Worm (Caenorhabditis elegans) whole organism, L1 larva: ENCODE results near the gene F48F7.6.
A peak's percentile ranks its signal among the peaks of the same experiment; 100 is the strongest.

ENCODE experiments used
- C16A3.4 ChIP-seq: fragments of 150-350 bp; optimal IDR thresholded peaks from 2 replicates; lab custom pipeline; 2014; ENCODE audit warnings: missing biosample characterization, missing genetic modification characterization
- F16B12.6 ChIP-seq: fragments of 150-350 bp; optimal IDR thresholded peaks from 2 replicates; lab custom pipeline; 2014; ENCODE audit warnings: missing biosample characterization, missing genetic modification characterization
- Y116A8C.19 ChIP-seq: sonication (generic microtip); optimal IDR thresholded peaks from 2 replicates; lab custom pipeline; 2016; ENCODE audit warnings: missing compliant biosample characterization, missing genetic modification characterization, borderline replicate concordance
- aha-1 ChIP-seq: fragments of 150-350 bp; optimal IDR thresholded peaks from 2 replicates; lab custom pipeline; 2014; ENCODE audit warnings: missing biosample characterization, missing genetic modification characterization
- alr-1 ChIP-seq: fragments of 200-800 bp; sonication (Bioruptor generic); optimal IDR thresholded peaks from 2 replicates; lab custom pipeline; 2018; ENCODE audit warnings: borderline replicate concordance, mild to moderate bottlenecking, missing genetic modification characterization, missing compliant biosample characterization
- aly-2 ChIP-seq: fragments of 150-350 bp; optimal IDR thresholded peaks from 2 replicates; lab custom pipeline; 2014; ENCODE audit warnings: missing biosample characterization, missing genetic modification characterization
- blmp-1 ChIP-seq: fragments of 150-350 bp; optimal IDR thresholded peaks from 2 replicates; lab custom pipeline; 2014; ENCODE audit warnings: missing biosample characterization, missing genetic modification characterization
- ceh-82 ChIP-seq, 3 experiments: fragments of 150-350 bp in 1 of 3; sonication (generic microtip) in 2 of 3; optimal IDR thresholded peaks; 2 replicates each; lab custom pipeline; 2014 to 2017; ENCODE audit warnings: missing biosample characterization in 3 of 3, missing genetic modification characterization in 3 of 3
- ceh-90 ChIP-seq: sonication (generic microtip); optimal IDR thresholded peaks from 2 replicates; lab custom pipeline; 2016; ENCODE audit warnings: missing genetic modification characterization, missing compliant biosample characterization
- efl-1 ChIP-seq, 4 experiments: fragments of 150-350 bp; optimal IDR thresholded peaks in 3 of 4; peaks in 1 of 4; 1 replicate in 1 of 4; 2 replicates in 3 of 4; lab custom pipeline; 2014; ENCODE audit warnings: missing biosample characterization in 2 of 4, missing genetic modification characterization in 2 of 4, missing genetic modification reagents in 2 of 4
- efl-3 ChIP-seq: fragments of 200-800 bp; sonication (Bioruptor generic); optimal IDR thresholded peaks from 2 replicates; lab custom pipeline; 2018; ENCODE audit warnings: mild to moderate bottlenecking, missing genetic modification characterization, missing compliant biosample characterization
- elt-3 ChIP-seq, 6 experiments: fragments of 150-350 bp in 1 of 6; sonication (generic microtip); optimal IDR thresholded peaks; 2 replicates each; lab custom pipeline; 2017 to 2018; ENCODE audit warnings: missing biosample characterization in 6 of 6, missing genetic modification characterization in 6 of 6, inconsistent platforms in 1 of 6
- hlh-4 ChIP-seq: sonication (generic microtip); optimal IDR thresholded peaks from 2 replicates; lab custom pipeline; 2016; ENCODE audit warnings: mild to moderate bottlenecking, missing genetic modification characterization, missing compliant biosample characterization
- lin-13 ChIP-seq: fragments of 150-350 bp; optimal IDR thresholded peaks from 2 replicates; lab custom pipeline; 2014; ENCODE audit warnings: missing biosample characterization, missing genetic modification reagents, missing genetic modification characterization
- lin-14 ChIP-seq: fragments of 200-800 bp; sonication (Bioruptor generic); optimal IDR thresholded peaks from 2 replicates; lab custom pipeline; 2018; ENCODE audit warnings: mild to moderate bottlenecking, missing genetic modification characterization, moderate library complexity, missing compliant biosample characterization
- lin-15B ChIP-seq: fragments of 150-350 bp; sonication (generic microtip); optimal IDR thresholded peaks from 3 replicates; lab custom pipeline; 2014; ENCODE audit warnings: missing biosample characterization, missing genetic modification characterization
- lin-35 ChIP-seq, 2 experiments: fragments of 150-350 bp; optimal IDR thresholded peaks; 2 replicates each; lab custom pipeline; 2014; ENCODE audit warnings: missing biosample characterization in 2 of 2, missing genetic modification characterization in 2 of 2, missing genetic modification reagents in 2 of 2
- lin-39 ChIP-seq: fragments of 150-350 bp; optimal IDR thresholded peaks from 2 replicates; lab custom pipeline; 2014; ENCODE audit warnings: missing biosample characterization, missing genetic modification reagents, missing genetic modification characterization
- lir-3 ChIP-seq: sonication (generic microtip); optimal IDR thresholded peaks from 2 replicates; lab custom pipeline; 2016; ENCODE audit warnings: mild to moderate bottlenecking, missing genetic modification characterization, moderate library complexity, missing compliant biosample characterization; ENCODE audit not compliant: poor library complexity
- lsy-2 ChIP-seq, 2 experiments: fragments of 150-350 bp; optimal IDR thresholded peaks; 2 replicates each; lab custom pipeline; 2014; ENCODE audit warnings: missing biosample characterization in 2 of 2, missing genetic modification characterization in 2 of 2
- mdl-1 ChIP-seq, 2 experiments: fragments of 150-350 bp; optimal IDR thresholded peaks; 2 replicates each; lab custom pipeline; 2014 to 2017; ENCODE audit warnings: missing biosample characterization in 2 of 2, missing genetic modification characterization in 2 of 2, inconsistent platforms in 1 of 2
- mep-1 ChIP-seq: fragments of 150-350 bp; optimal IDR thresholded peaks from 2 replicates; lab custom pipeline; 2014; ENCODE audit warnings: missing biosample characterization, missing genetic modification characterization
- nhr-11 ChIP-seq: fragments of 150-350 bp; optimal IDR thresholded peaks from 2 replicates; lab custom pipeline; 2014; ENCODE audit warnings: missing biosample characterization, missing genetic modification characterization
- nhr-12 ChIP-seq: sonication (generic microtip); optimal IDR thresholded peaks from 2 replicates; lab custom pipeline; 2017; ENCODE audit warnings: missing biosample characterization, missing genetic modification characterization
- nhr-19 ChIP-seq: fragments of 200-800 bp; sonication (Bioruptor generic); conservative IDR thresholded peaks from 2 replicates; pipeline ENCODE4 v1.3.6; 2022; ENCODE audit warnings: missing genetic modification characterization, missing compliant biosample characterization
- nhr-20 ChIP-seq: sonication (generic microtip); optimal IDR thresholded peaks from 2 replicates; lab custom pipeline; 2016; ENCODE audit warnings: mild to moderate bottlenecking, missing genetic modification characterization, missing compliant biosample characterization
- nhr-237 ChIP-seq: fragments of 150-350 bp; optimal IDR thresholded peaks from 2 replicates; lab custom pipeline; 2014; ENCODE audit warnings: missing biosample characterization, missing genetic modification characterization
- nhr-28 ChIP-seq: fragments of 150-350 bp; optimal IDR thresholded peaks from 2 replicates; lab custom pipeline; 2014; ENCODE audit warnings: missing biosample characterization, missing genetic modification characterization
- nhr-47 ChIP-seq: sonication (generic microtip); optimal IDR thresholded peaks from 2 replicates; lab custom pipeline; 2016; ENCODE audit warnings: mild to moderate bottlenecking, missing genetic modification characterization, moderate library complexity, missing compliant biosample characterization
- nhr-71 ChIP-seq: sonication (generic microtip); optimal IDR thresholded peaks from 2 replicates; lab custom pipeline; 2016; ENCODE audit warnings: mild to moderate bottlenecking, missing genetic modification characterization, moderate library complexity, missing compliant biosample characterization
- nhr-76 ChIP-seq: sonication (generic microtip); optimal IDR thresholded peaks from 2 replicates; lab custom pipeline; 2017; ENCODE audit warnings: missing biosample characterization, missing genetic modification characterization
- nhr-85 ChIP-seq: sonication (generic microtip); peaks from one replicate; lab custom pipeline; 2016; ENCODE audit warnings: missing genetic modification characterization, inconsistent platforms, missing compliant biosample characterization
- nhr-90 ChIP-seq: sonication (generic microtip); optimal IDR thresholded peaks from 2 replicates; lab custom pipeline; 2016; ENCODE audit warnings: mild to moderate bottlenecking, missing genetic modification characterization, missing compliant biosample characterization; ENCODE audit not compliant: poor library complexity
- pax-3 ChIP-seq: fragments of 200-800 bp; sonication (Bioruptor generic); optimal IDR thresholded peaks from 2 replicates; lab custom pipeline; 2018; ENCODE audit warnings: mild to moderate bottlenecking, missing genetic modification characterization, moderate library complexity, missing compliant biosample characterization
- rnt-1 ChIP-seq: sonication (generic microtip); optimal IDR thresholded peaks from 2 replicates; lab custom pipeline; 2016; ENCODE audit warnings: mild to moderate bottlenecking, missing genetic modification characterization, moderate library complexity, missing compliant biosample characterization
- snpc-4 ChIP-seq: fragments of 150-350 bp; optimal IDR thresholded peaks from 2 replicates; lab custom pipeline; 2014; ENCODE audit warnings: missing biosample characterization, missing genetic modification characterization
- snu-23 ChIP-seq: sonication (generic microtip); optimal IDR thresholded peaks from 2 replicates; lab custom pipeline; 2016; ENCODE audit warnings: missing genetic modification characterization, missing compliant biosample characterization
- sox-4 ChIP-seq: sonication (generic microtip); optimal IDR thresholded peaks from 2 replicates; lab custom pipeline; 2016; ENCODE audit warnings: missing genetic modification characterization, missing compliant biosample characterization
- tbx-2 ChIP-seq: sonication (generic microtip); optimal IDR thresholded peaks from 2 replicates; lab custom pipeline; 2016; ENCODE audit warnings: missing genetic modification characterization, missing compliant biosample characterization
- tlp-1 ChIP-seq: fragments of 150-350 bp; optimal IDR thresholded peaks from 2 replicates; lab custom pipeline; 2014; ENCODE audit warnings: missing biosample characterization, missing genetic modification characterization
- unc-130 ChIP-seq: fragments of 150-350 bp; optimal IDR thresholded peaks from 2 replicates; lab custom pipeline; 2017; ENCODE audit warnings: missing biosample characterization, missing genetic modification characterization, inconsistent platforms
- unc-30 ChIP-seq: sonication (generic microtip); optimal IDR thresholded peaks from 2 replicates; lab custom pipeline; 2017; ENCODE audit warnings: missing biosample characterization, missing genetic modification characterization
- unc-86 ChIP-seq: sonication (generic microtip); optimal IDR thresholded peaks from 2 replicates; lab custom pipeline; 2016; ENCODE audit warnings: missing genetic modification characterization, missing compliant biosample characterization
- unc-98 ChIP-seq: fragments of 200-800 bp; sonication (Bioruptor generic); IDR thresholded peaks from 2 replicates; pipeline ENCODE4 v1.3.6; 2022; ENCODE audit warnings: missing genetic modification characterization, missing compliant biosample characterization
- vab-15 ChIP-seq: sonication (generic microtip); optimal IDR thresholded peaks from 2 replicates; lab custom pipeline; 2017; ENCODE audit warnings: missing genotype, mild to moderate bottlenecking, missing genetic modification characterization, missing compliant biosample characterization
- zip-4 ChIP-seq: fragments of 200-800 bp; sonication (Bioruptor generic); optimal IDR thresholded peaks from 2 replicates; lab custom pipeline; 2018; ENCODE audit warnings: mild to moderate bottlenecking, missing genetic modification characterization, moderate library complexity, missing compliant biosample characterization
- ztf-11 ChIP-seq, 2 experiments: sonication (generic microtip); optimal IDR thresholded peaks; 2 replicates each; lab custom pipeline; 2016 to 2017; ENCODE audit warnings: missing genetic modification characterization in 2 of 2, missing biosample characterization in 1 of 2, missing compliant biosample characterization in 1 of 2

The F48F7.6 gene

DNA sequence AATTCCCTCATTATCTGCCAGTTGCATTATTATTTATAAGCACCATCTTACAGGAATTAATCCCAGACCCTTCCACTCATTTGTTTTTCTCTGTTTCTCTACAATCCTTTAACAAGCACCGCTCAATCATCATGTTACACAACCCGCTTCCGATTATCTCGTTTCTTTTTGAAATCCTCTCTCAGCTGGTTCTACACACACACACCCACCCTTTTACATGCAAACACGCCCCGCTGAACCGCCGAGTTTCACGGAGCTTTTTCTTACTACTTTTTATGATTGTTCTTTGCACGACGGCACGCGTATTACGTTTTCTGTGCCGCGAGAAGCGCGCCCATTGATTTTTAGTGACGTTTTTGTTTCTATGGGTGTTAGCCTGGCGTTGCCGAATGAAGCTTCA lies 3.9 kb upstream of the F48F7.6 start (continued):
- TF ChIP-seq unc-86: peak; percentile 16
- peak; percentile 45 for TF ChIP-seq lin-13 (GFP tag; lab: Kevin White, UChicago)
- peak in 1 of 2 experiments; percentile 42 for TF ChIP-seq lin-35 (GFP tag; optimal IDR thresholded peaks at IDR 0.05; lab: Kevin White, UChicago)
- TF ChIP-seq, all 84 proteins: peak for 28

- TF ChIP-seq rnt-1 (tag; lab: Kevin White, UChicago) (peak; percentile 49), F16B12.6 (tag; lab: Kevin White, UChicago) (no peak), lin-14 (peak; percentile 58), blmp-1 (tag; lab: Kevin White, UChicago) (peak; percentile 96), elt-3 (tag; optimal IDR thresholded peaks at IDR 0.05; lab: Kevin White, UChicago) (peak in 3 of 6 experiments; percentile 10 to 88 (median 29)), nhr-85 (tag; lab: Kevin White, UChicago) (peak; percentile 90), nhr-71 (peak; percentile 35), nhr-90 (tag; lab: Kevin White, UChicago) (peak; percentile 19), tbx-2 (tag; lab: Kevin White, UChicago) (no peak), nhr-28 (tag; lab: Kevin White, UChicago) (no peak), unc-130 (peak; percentile 1), ceh-82 (tag; optimal IDR thresholded peaks at IDR 0.05; lab: Kevin White, UChicago) (no peak), lin-35 (GFP tag; optimal IDR thresholded peaks at IDR 0.05; lab: Kevin White, UChicago) (peak in 1 of 2 experiments; percentile 22), aha-1 (tag; lab: Kevin White, UChicago) (no peak), lin-39 (tag; lab: Kevin White, UChicago) (peak; percentile 16), Y116A8C.19 (no peak), unc-30 (tag; lab: Kevin White, UChicago) (no peak), lsy-2 (tag; optimal IDR thresholded peaks at IDR 0.05; lab: Kevin White, UChicago) (peak; percentile 16 to 28), mep-1 (tag; lab: Kevin White, UChicago) (peak; percentile 44), nhr-19 (GFP tag; lab: Robert Waterston, UW) (peak; percentile 10; the same call in 1 of the 2 replicates), nhr-20 (peak; percentile 65), mdl-1 (tag; optimal IDR thresholded peaks at IDR 0.05; lab: Kevin White, UChicago) (no peak), snu-23 (peak; percentile 37), efl-3 (GFP tag; lab: Kevin White, UChicago) (no peak), vab-15 (tag; lab: Kevin White, UChicago) (peak; percentile 52)
These were observed 3.1 kb upstream of the F48F7.6 start for ce11 chrX:13974448-13975071.

DNA sequence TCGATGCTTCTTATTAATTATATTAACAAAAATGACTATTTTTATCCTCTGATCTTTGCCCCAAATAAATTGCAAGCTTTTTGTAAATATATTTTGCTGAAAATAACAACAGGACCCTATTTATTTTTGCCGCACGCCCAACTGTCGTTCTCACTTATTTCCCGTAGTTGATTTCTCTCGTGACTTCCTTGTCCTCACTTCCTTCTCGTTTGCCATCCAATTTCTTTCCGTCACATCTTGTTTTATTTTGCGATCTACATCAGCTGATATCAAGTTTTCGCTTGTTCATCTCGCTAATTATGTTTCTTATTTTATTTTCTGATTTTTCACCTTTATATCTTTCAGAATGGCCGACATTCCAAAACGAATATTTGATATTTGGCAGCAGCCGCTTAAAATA lies 2.3 kb upstream of the F48F7.6 start, which contains the start of gene F48F7.5:
TSS of gene F48F7.5 (plus strand) at position 340 of the 400 bp plus-strand sequence.
- TF ChIP-seq lir-3 (tag; lab: Kevin White, UChicago) (no peak), nhr-90 (tag; lab: Kevin White, UChicago) (no peak), zip-4 (GFP tag; lab: Kevin White, UChicago) (no peak), nhr-12 (tag; lab: Kevin White, UChicago) (no peak), vab-15 (tag; lab: Kevin White, UChicago) (peak; percentile 38), sox-4 (no peak), hlh-4 (tag; lab: Kevin White, UChicago) (no peak), rnt-1 (tag; lab: Kevin White, UChicago) (peak; percentile 50), nhr-47 (tag; lab: Kevin White, UChicago) (peak; percentile 28), nhr-71 (peak; percentile 82), nhr-237 (tag; lab: Kevin White, UChicago) (no peak), nhr-76 (tag; lab: Kevin White, UChicago) (no peak), tlp-1 (tag; lab: Kevin White, UChicago) (no peak), nhr-11 (tag; lab: Kevin White, UChicago) (no peak), lin-14 (peak; percentile 92), lin-15B (tag; lab: Kevin White, UChicago) (no peak), ztf-11 (tag; optimal IDR thresholded peaks at IDR 0.05; lab: Kevin White, UChicago) (no peak), lin-39 (tag; lab: Kevin White, UChicago) (no peak), alr-1 (tag; lab: Kevin White, UChicago) (no peak), aly-2 (no peak), C16A3.4 (tag; lab: Kevin White, UChicago) (peak; percentile 32), efl-1 (optimal IDR thresholded peaks at IDR 0.05; lab: Kevin White, UChicago) (no peak), efl-1 (GFP tag; optimal IDR thresholded peaks at IDR 0.05 in 1 of 2; lab: Kevin White, UChicago) (no peak), snpc-4 (tag; lab: Kevin White, UChicago) (no peak), ceh-90 (tag; lab: Kevin White, UChicago) (no peak), unc-130 (peak; percentile 70), pax-3 (tag; lab: Kevin White, UChicago) (no peak), unc-98 (GFP tag; lab: Robert Waterston, UW) (no peak), lsy-2 (tag; optimal IDR thresholded peaks at IDR 0.05; lab: Kevin White, UChicago) (peak; percentile 19 to 29), ceh-82 (tag; optimal IDR thresholded peaks at IDR 0.05; lab: Kevin White, UChicago) (no peak), nhr-20 (peak; percentile 81)
